Worm (Caenorhabditis elegans): Measurements from ENCODE around the gene zen-4.
A peak's percentile ranks its signal among the peaks of the same experiment; 100 is the strongest.

Gene zen-4

ce11 chrIV:6127252-6127930 is 9.4 kb downstream of the zen-4 start, which contains the start of gene M03D4.4:
Gene M03D4.4, minus strand, starts transcription at chrIV:6127302.
- TF ChIP-seq aha-1 (tag), result peak; percentile 78
- TF ChIP-seq Y5F2A.4 (GFP tag; optimal IDR thresholded peaks at IDR 0.05), result no peak

ce11 chrIV:6130437-6130836 is 12.4 kb downstream of the zen-4 start:
- TF ChIP-seq F26F4.8 (GFP tag; conservative IDR thresholded peaks at IDR 0.05), result no peak
- TF ChIP-seq skn-1 (tag; optimal IDR thresholded peaks at IDR 0.05), result no peak
- TF ChIP-seq nhr-11 (tag; optimal IDR thresholded peaks at IDR 0.05), result no peak
- TF ChIP-seq madf-5 (GFP tag; IDR thresholded peaks at IDR 0.05), result no peak
- TF ChIP-seq hlh-11 (tag; optimal IDR thresholded peaks at IDR 0.05), result no peak
- no peak for TF ChIP-seq ZK337.2 (GFP tag; IDR thresholded peaks at IDR 0.05)
- TF ChIP-seq jun-1 (tag; optimal IDR thresholded peaks at IDR 0.05), result no peak
- TF ChIP-seq lin-38 (GFP tag; IDR thresholded peaks at IDR 0.05), result no peak

- TF ChIP-seq lin-13 (GFP tag; optimal IDR thresholded peaks at IDR 0.05) (no peak), nhr-25 (tag; optimal IDR thresholded peaks at IDR 0.05; ENCODE audit: borderline replicate concordance, insufficient read depth) (no peak), skn-1 (tag; optimal IDR thresholded peaks at IDR 0.05) (no peak), nhr-48 (tag; optimal IDR thresholded peaks at IDR 0.05) (no peak), ZK337.2 (GFP tag; IDR thresholded peaks at IDR 0.05) (no peak), mdl-1 (tag; optimal IDR thresholded peaks at IDR 0.05) (no peak), hlh-11 (tag; optimal IDR thresholded peaks at IDR 0.05) (no peak), Y48G9A.11 (GFP tag; IDR thresholded peaks at IDR 0.05) (no peak)
Measured at ce11 chrIV:6134639-6135038, 16.6 kb downstream of the zen-4 start.

- TF ChIP-seq unc-62 (GFP tag; optimal IDR thresholded peaks at IDR 0.05 in 1 of 2) (peak in 1 of 2 experiments; percentile 28), unc-62 (tag; optimal IDR thresholded peaks at IDR 0.05) (no peak), lin-38 (GFP tag; IDR thresholded peaks at IDR 0.05) (no peak), lin-29 (GFP tag; IDR thresholded peaks at IDR 0.05) (no peak)
Measured at ce11 chrIV:6135592-6135991, 17.6 kb downstream of the zen-4 start.

- TF ChIP-seq snpc-1.2 (GFP tag; IDR thresholded peaks at IDR 0.05), result peak; percentile 71; the same call in 1 of the 2 replicates
Measured at ce11 chrIV:6140260-6140659, 22.2 kb downstream of the zen-4 start.

DNA sequence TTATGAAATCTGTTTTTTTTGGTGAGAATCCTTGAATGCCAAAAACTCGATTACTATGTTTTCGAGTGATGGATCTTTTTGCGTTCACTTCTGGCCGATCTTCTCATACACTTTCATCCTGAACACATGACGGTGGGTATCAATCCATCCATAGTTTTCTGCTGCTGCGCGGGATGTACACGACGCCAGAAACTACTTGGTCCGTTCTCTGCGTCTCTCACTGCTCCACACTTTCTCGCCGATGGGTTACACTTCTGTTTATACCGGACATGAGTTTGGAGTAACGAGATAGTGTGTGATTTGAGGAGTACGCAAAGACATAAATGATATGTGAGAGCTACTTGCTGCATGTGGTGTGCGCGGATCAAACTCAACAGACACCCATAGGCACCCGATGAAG is 22.7 kb downstream of the zen-4 start:
- TF ChIP-seq daf-19 (GFP tag; conservative IDR thresholded peaks at IDR 0.05) (no peak), nhr-42 (GFP tag; IDR thresholded peaks at IDR 0.05) (no peak), unc-62 (GFP tag; optimal IDR thresholded peaks at IDR 0.05 in 1 of 2) (peak in 1 of 2 experiments; percentile 35), unc-62 (tag; optimal IDR thresholded peaks at IDR 0.05) (no peak)

DNA sequence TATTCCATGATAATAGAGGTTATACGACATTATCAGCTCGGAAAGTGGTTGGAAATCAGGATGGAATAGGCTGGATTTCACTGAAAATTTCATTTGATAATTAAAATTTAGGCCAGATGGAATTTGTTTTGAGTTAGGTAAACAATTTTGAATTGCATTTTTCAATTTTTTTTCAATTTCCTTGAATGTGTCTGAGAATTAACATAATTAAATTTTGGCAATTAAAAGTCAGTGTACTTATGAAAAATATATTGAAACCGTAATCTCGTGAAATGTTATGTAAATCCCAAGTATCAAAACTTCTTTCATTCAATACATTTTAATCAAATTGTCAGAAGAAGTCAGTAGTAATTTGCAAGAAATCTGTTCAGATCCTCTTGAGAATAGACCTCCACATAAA is 28.0 kb downstream of the zen-4 start:
- TF ChIP-seq aha-1 (tag) (peak; percentile 94), lin-1 (GFP tag; IDR thresholded peaks at IDR 0.05) (no peak)

DNA sequence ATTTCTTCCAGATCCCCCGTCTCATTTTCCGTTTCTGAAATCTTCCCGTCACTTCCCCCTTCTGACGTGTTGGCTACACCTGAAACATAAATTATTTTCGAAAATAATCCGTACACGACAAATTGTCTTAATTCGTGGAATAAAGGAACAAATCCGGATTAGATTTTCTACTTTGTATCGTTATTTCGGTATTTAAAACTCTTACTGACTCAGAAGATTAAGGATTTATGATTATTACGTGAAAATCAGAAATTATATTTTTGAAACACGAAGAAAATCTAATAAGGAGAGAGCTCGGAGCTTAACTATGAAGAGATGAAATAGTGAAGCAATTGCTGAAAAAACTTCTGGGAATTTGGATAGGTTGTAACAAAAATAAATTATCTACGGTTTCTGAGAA is 31.3 kb downstream of the zen-4 start:
- TF ChIP-seq tra-1 (GFP tag; IDR thresholded peaks at IDR 0.05), result no peak
- peak; percentile 75 for TF ChIP-seq aha-1 (tag)

DNA sequence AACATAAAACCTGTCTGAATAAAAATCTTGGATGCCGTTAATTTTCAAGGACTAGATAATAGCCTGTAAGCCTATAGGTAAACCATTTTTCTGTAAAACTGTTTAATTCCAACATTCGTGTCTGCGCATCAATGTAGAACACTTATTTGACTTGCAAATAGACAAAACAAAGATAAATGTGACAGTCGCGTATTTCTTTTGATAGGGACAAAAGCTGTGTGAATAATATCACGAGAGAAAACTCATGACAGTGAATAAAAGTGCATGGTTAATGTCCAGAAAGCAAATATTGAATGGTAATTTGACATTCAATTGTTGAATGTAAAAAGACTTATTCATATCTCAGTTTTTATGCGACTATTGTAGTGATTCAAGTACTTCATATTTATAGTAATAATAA is 33.5 kb downstream of the zen-4 start, which contains the start of gene C11D2.3:
C11D2.3 (plus strand) TSS at position 301 of the 400 bp plus-strand sequence.
- TF ChIP-seq daf-12 (tag; optimal IDR thresholded peaks at IDR 0.05) (no peak), dve-1 (tag; optimal IDR thresholded peaks at IDR 0.05; ENCODE audit: insufficient read depth) (peak; percentile 53), hlh-30 (tag; optimal IDR thresholded peaks at IDR 0.05; ENCODE audit: insufficient read depth) (peak; percentile 34), F49E8.2 (tag; optimal IDR thresholded peaks at IDR 0.05; ENCODE audit: borderline replicate concordance) (no peak)

Measured in whole organism, L4 larva.